Worm (Caenorhabditis elegans) whole organism, L2 larva: ENCODE measurements around the gene F38E11.6.

Experiments
- ceh-16 ChIP-seq: fragments of 150-350 bp; optimal IDR thresholded peaks from 2 replicates; lab custom pipeline; 2014; ENCODE audit warnings: missing biosample characterization, missing genetic modification characterization
- nhr-11 ChIP-seq: fragments of 150-350 bp; optimal IDR thresholded peaks from 2 replicates; lab custom pipeline; 2014; ENCODE audit warnings: missing biosample characterization, missing genetic modification characterization
- nhr-237 ChIP-seq: fragments of 150-350 bp; optimal IDR thresholded peaks from 2 replicates; lab custom pipeline; 2014; ENCODE audit warnings: missing biosample characterization, missing genetic modification characterization
- snpc-4 ChIP-seq: fragments of 150-350 bp; optimal IDR thresholded peaks from 2 replicates; lab custom pipeline; 2014; ENCODE audit warnings: missing biosample characterization, missing genetic modification characterization
- unc-39 ChIP-seq: fragments of 150-350 bp; optimal IDR thresholded peaks from 2 replicates; lab custom pipeline; 2014; ENCODE audit warnings: missing biosample characterization, missing genetic modification characterization

DNA sequence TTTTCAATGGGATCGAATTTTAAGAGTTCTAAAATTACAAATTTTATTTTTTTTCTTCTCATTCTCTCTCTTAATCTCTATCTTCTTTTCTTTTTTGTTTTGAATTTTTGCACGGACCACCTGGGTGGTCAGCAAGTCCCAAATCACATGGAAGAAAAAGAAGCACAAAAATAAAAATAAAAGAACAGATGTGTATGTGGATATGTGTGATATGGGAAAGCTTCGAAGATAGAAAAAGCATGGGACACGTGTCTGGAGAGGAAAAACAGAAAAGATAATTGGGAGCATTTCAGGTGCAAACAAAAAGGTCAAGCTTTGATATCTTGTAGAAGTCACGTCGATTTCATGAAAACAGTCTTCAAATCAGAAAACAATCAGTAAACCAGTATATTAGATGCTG is 20.1 kb downstream of the F38E11.6 start, which contains the start of gene hsp-12.6:
- TF ChIP-seq nhr-11 (tag; lab: Kevin White, UChicago) (no peak), nhr-237 (tag; lab: Kevin White, UChicago) (no peak), snpc-4 (tag; lab: Kevin White, UChicago) (peak; percentile 32), unc-39 (tag; lab: Kevin White, UChicago) (no peak), ceh-16 (tag; lab: Kevin White, UChicago) (no peak)
